Worm (Caenorhabditis elegans): ENCODE measurements around the gene fbxa-64.

fbxa-64 gene

ce11 chrV:3241175-3241574 lies 36.8 kb downstream of the fbxa-64 start, which contains the start of gene srj-11:
Gene srj-11, plus strand, starts transcription at chrV:3241424.
- TF ChIP-seq nhr-76 (tag; optimal IDR thresholded peaks at IDR 0.05): no peak
- TF ChIP-seq cnd-1 (tag; optimal IDR thresholded peaks at IDR 0.05): no peak
- no peak for TF ChIP-seq blmp-1 (tag; optimal IDR thresholded peaks at IDR 0.05)
- no peak for TF ChIP-seq M03D4.4 (tag; optimal IDR thresholded peaks at IDR 0.05)
- no peak for TF ChIP-seq elt-3 (tag; optimal IDR thresholded peaks at IDR 0.05)
- no peak for TF ChIP-seq drap-1 (GFP tag; optimal IDR thresholded peaks at IDR 0.05)
- TF ChIP-seq hlh-1 (tag; optimal IDR thresholded peaks at IDR 0.05): no peak
- no peak for TF ChIP-seq nhr-12 (tag; optimal IDR thresholded peaks at IDR 0.05)
- TF ChIP-seq nhr-237 (tag; optimal IDR thresholded peaks at IDR 0.05): no peak
- no peak for TF ChIP-seq sem-2 (GFP tag; optimal IDR thresholded peaks at IDR 0.05)
- no peak for TF ChIP-seq ceh-43 (GFP tag; optimal IDR thresholded peaks at IDR 0.05)
- TF ChIP-seq flh-1 (GFP tag; optimal IDR thresholded peaks at IDR 0.05): no peak
- TF ChIP-seq ham-2 (GFP tag; optimal IDR thresholded peaks at IDR 0.05): no peak
- no peak for TF ChIP-seq ceh-83 (GFP tag; optimal IDR thresholded peaks at IDR 0.05)
- no peak for TF ChIP-seq bed-3 (GFP tag; optimal IDR thresholded peaks at IDR 0.05)

DNA sequence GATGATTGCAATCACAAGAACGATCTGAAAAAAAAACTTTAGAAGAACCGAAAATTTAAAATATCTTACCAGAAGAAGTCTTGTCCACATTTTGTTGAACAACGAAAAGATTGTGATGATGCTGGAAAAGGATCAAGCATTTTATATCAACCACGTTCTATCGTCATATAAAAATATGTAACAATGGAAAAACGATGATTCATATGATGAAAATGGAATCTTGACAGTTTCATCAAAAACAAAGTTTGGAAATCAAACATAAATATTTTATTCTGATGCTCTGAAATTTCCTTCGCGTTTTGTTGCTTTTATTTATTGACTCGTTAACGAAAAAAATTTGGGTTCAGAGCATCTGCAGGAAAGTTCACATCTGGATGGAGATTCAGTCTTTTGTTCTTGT lies 41.3 kb downstream of the fbxa-64 start, which contains the start of the genes K08D9.9 and str-16:
K08D9.9 (minus strand) TSS at position 101 of the 400 bp plus-strand sequence.
str-16 (plus strand) TSS at position 266 of the 400 bp plus-strand sequence.
- TF ChIP-seq unc-62 (GFP tag; optimal IDR thresholded peaks at IDR 0.05): no peak
- TF ChIP-seq drap-1 (GFP tag; optimal IDR thresholded peaks at IDR 0.05): no peak
- no peak for TF ChIP-seq M03D4.4 (tag; optimal IDR thresholded peaks at IDR 0.05)
- no peak for TF ChIP-seq blmp-1 (tag; optimal IDR thresholded peaks at IDR 0.05)
- no peak for TF ChIP-seq ham-2 (GFP tag; optimal IDR thresholded peaks at IDR 0.05)
- no peak for TF ChIP-seq elt-3 (tag; optimal IDR thresholded peaks at IDR 0.05)
- no peak for TF ChIP-seq nhr-12 (tag; optimal IDR thresholded peaks at IDR 0.05)
- no peak for TF ChIP-seq ceh-83 (GFP tag; optimal IDR thresholded peaks at IDR 0.05)
- TF ChIP-seq lin-13 (tag; optimal IDR thresholded peaks at IDR 0.05): no peak
- no peak for TF ChIP-seq ceh-39 (tag; optimal IDR thresholded peaks at IDR 0.05)
- TF ChIP-seq unc-120 (tag; optimal IDR thresholded peaks at IDR 0.05; ENCODE audit: poor library complexity, severe bottlenecking): no peak

DNA sequence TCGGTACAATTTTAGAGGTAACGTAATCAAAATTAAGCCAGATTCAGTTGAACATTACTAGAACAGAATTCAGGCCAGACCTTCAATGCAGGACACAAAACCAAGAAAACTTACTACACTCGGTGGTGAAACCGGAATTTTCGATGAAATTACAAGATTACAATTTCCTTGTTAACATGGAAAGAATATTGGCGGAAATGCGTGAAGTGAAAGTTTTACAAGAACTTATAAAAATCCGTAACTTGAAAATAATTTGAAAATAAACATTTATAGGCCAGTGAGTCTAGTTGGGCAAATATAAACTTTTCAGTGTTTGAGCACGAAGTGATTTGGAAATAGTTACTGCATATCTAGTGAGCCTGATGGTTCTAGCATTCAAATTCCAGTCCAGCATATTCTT lies 43.1 kb downstream of the fbxa-64 start, which contains the start of gene K08D9.6:
K08D9.6 (minus strand) TSS at position 101 of the 400 bp plus-strand sequence.
- TF ChIP-seq cnd-1 (tag; optimal IDR thresholded peaks at IDR 0.05): no peak
- no peak for TF ChIP-seq unc-62 (GFP tag; optimal IDR thresholded peaks at IDR 0.05)
- no peak for TF ChIP-seq ces-1 (GFP tag; optimal IDR thresholded peaks at IDR 0.05)
- TF ChIP-seq M03D4.4 (tag; optimal IDR thresholded peaks at IDR 0.05): no peak
- TF ChIP-seq zip-8 (tag; optimal IDR thresholded peaks at IDR 0.05): no peak

DNA sequence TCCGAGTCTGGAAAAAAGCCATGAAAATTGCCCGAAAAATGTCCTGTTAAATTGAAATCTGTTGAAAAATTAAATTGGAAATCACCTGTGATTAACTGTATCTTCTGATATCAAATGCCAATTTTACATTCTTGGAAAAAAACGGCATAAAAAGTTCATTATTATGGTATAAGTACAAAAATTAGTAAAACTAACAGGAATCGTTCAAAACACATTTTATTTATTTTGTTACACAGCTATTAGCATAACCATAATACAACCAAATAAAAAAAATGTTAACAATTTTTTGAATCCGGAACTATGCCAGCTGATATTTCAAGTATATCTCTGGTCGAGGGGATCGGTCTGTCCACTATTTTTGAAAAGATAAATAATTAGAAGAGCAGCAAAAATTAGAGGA lies 47.4 kb downstream of the fbxa-64 start, which contains the start of gene K08D9.10:
K08D9.10 (plus strand) TSS at position 301 of the 400 bp plus-strand sequence.
- TF ChIP-seq blmp-1 (tag; optimal IDR thresholded peaks at IDR 0.05) (no peak), ceh-39 (tag; optimal IDR thresholded peaks at IDR 0.05) (no peak), lin-13 (tag; optimal IDR thresholded peaks at IDR 0.05) (no peak), bed-3 (GFP tag; optimal IDR thresholded peaks at IDR 0.05) (no peak), nhr-12 (tag; optimal IDR thresholded peaks at IDR 0.05) (no peak)

ce11 chrV:3230150-3230549 lies 47.8 kb downstream of the fbxa-64 start:
- TF ChIP-seq sptf-1 (tag; optimal IDR thresholded peaks at IDR 0.05) (no peak), nhr-237 (tag; optimal IDR thresholded peaks at IDR 0.05) (no peak), cnd-1 (tag; optimal IDR thresholded peaks at IDR 0.05) (no peak), mls-2 (tag; optimal IDR thresholded peaks at IDR 0.05) (no peak), ztf-11 (tag; optimal IDR thresholded peaks at IDR 0.05) (no peak), blmp-1 (tag; optimal IDR thresholded peaks at IDR 0.05) (no peak), lsy-2 (tag; optimal IDR thresholded peaks at IDR 0.05) (no peak), ceh-39 (tag; optimal IDR thresholded peaks at IDR 0.05) (no peak), unc-120 (tag; optimal IDR thresholded peaks at IDR 0.05; ENCODE audit: poor library complexity, severe bottlenecking) (no peak), ceh-43 (GFP tag; optimal IDR thresholded peaks at IDR 0.05) (no peak), lin-13 (tag; optimal IDR thresholded peaks at IDR 0.05) (no peak), nhr-12 (tag; optimal IDR thresholded peaks at IDR 0.05) (no peak), nhr-28 (tag; optimal IDR thresholded peaks at IDR 0.05) (no peak), flh-1 (GFP tag; optimal IDR thresholded peaks at IDR 0.05) (no peak), hlh-1 (tag; optimal IDR thresholded peaks at IDR 0.05) (no peak), mep-1 (tag; optimal IDR thresholded peaks at IDR 0.05) (no peak), bed-3 (GFP tag; optimal IDR thresholded peaks at IDR 0.05) (no peak), ceh-83 (GFP tag; optimal IDR thresholded peaks at IDR 0.05) (no peak)

ce11 chrV:3227373-3227772 lies 50.6 kb downstream of the fbxa-64 start, which contains the start of gene K08D9.2:
Gene K08D9.2, plus strand, starts transcription at chrV:3227673.
- TF ChIP-seq M03D4.4 (tag; optimal IDR thresholded peaks at IDR 0.05) (no peak), nhr-12 (tag; optimal IDR thresholded peaks at IDR 0.05) (no peak), unc-62 (GFP tag; optimal IDR thresholded peaks at IDR 0.05) (no peak), hlh-1 (tag; optimal IDR thresholded peaks at IDR 0.05) (no peak)

Data from whole organism, mixed stage, embryonic.